Worm (Caenorhabditis elegans) whole organism, L1 larva: Measurements from ENCODE around the gene chil-21.

Experiments used
- fos-1 ChIP-seq: fragments of 150-350 bp; optimal IDR thresholded peaks from 2 replicates; lab custom pipeline; 2014; ENCODE audit warnings: missing biosample characterization, missing genetic modification characterization
- lin-39 ChIP-seq: fragments of 150-350 bp; optimal IDR thresholded peaks from 2 replicates; lab custom pipeline; 2014; ENCODE audit warnings: missing biosample characterization, missing genetic modification reagents, missing genetic modification characterization
- ztf-4 ChIP-seq: fragments of 150-350 bp; optimal IDR thresholded peaks from 2 replicates; lab custom pipeline; 2014; ENCODE audit warnings: missing biosample characterization, missing genetic modification characterization

DNA sequence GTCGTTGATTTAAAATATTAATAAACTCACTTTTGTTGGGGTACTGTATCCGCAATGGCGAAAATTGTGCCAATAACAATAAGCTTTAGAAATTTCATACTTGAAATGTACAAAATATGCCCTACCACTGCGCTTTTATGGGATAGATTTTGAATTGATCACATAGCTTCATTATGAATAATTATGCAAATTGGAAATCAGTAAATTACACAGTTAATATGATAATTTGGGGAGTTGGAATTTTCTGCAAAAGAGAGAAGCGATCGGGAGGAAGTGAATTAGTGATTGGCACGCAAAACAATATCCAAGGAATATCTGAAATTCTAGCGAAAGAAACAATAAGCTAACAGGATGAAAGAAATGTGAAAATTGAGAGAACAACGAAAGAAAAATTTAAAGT lies 35.7 kb downstream of the chil-21 start, which contains the start of gene M176.10:
- TF ChIP-seq ztf-4 (tag; lab: Kevin White, UChicago) (no peak), lin-39 (tag; lab: Kevin White, UChicago) (no peak), fos-1 (tag; lab: Kevin White, UChicago) (no peak)
